Worm (Caenorhabditis elegans) whole organism, young adult: ENCODE measurements around the gene clec-84.

Experiments
- B0035.1 ChIP-seq: sonication (generic microtip); optimal IDR thresholded peaks from 2 replicates; lab custom pipeline; 2016; ENCODE audit warnings: missing genetic modification characterization, mild to moderate bottlenecking, missing compliant biosample characterization, missing genotype, missing genetic modification reagents
- B0261.1 ChIP-seq: sonication (generic microtip); optimal IDR thresholded peaks from 2 replicates; lab custom pipeline; 2016; ENCODE audit warnings: mild to moderate bottlenecking, missing genetic modification characterization, moderate library complexity, missing compliant biosample characterization
- C17E4.6 ChIP-seq: fragments of 200-800 bp; sonication (Bioruptor generic); IDR thresholded peaks from 2 replicates; pipeline ENCODE4 v1.3.6; 2022; ENCODE audit warnings: missing genetic modification reagents, missing genetic modification characterization, missing compliant biosample characterization
- D2030.7 ChIP-seq: fragments of 200-800 bp; sonication (Bioruptor generic); IDR thresholded peaks from 2 replicates; pipeline ENCODE4 v1.3.6; 2022; ENCODE audit warnings: missing genetic modification reagents, missing genetic modification characterization, missing compliant biosample characterization
- F10E7.11 ChIP-seq: sonication (generic microtip); optimal IDR thresholded peaks from 2 replicates; lab custom pipeline; 2017; ENCODE audit warnings: mild to moderate bottlenecking, missing genetic modification characterization, moderate library complexity, missing compliant biosample characterization
- F33H1.4 ChIP-seq: fragments of 200-800 bp; sonication (Bioruptor generic); IDR thresholded peaks from 2 replicates; pipeline ENCODE4 v1.3.6; 2022; ENCODE audit warnings: missing genetic modification reagents, missing genetic modification characterization, missing compliant biosample characterization
- F49E8.2 ChIP-seq: sonication (generic microtip); optimal IDR thresholded peaks from 3 replicates; lab custom pipeline; 2017; ENCODE audit warnings: missing genetic modification characterization, mild to moderate bottlenecking, missing compliant biosample characterization, antibody characterized with exemption, moderate library complexity; ENCODE audit not compliant: insufficient read depth
- F57C9.4 ChIP-seq: sonication (generic microtip); optimal IDR thresholded peaks from 2 replicates; lab custom pipeline; 2017; ENCODE audit warnings: mild to moderate bottlenecking, missing genetic modification characterization, missing compliant biosample characterization
- ZK185.1 ChIP-seq: sonication (generic microtip); optimal IDR thresholded peaks from 2 replicates; lab custom pipeline; 2016; ENCODE audit warnings: mild to moderate bottlenecking, missing genetic modification characterization, missing compliant biosample characterization; ENCODE audit not compliant: poor library complexity, severe bottlenecking
- akir-1 ChIP-seq: fragments of 200-800 bp; sonication (Bioruptor generic); optimal IDR thresholded peaks from 2 replicates; lab custom pipeline; 2018; ENCODE audit warnings: mild to moderate bottlenecking, missing genetic modification characterization, moderate library complexity, missing compliant biosample characterization
- attf-6 ChIP-seq: fragments of 200-800 bp; sonication (Bioruptor generic); IDR thresholded peaks from 2 replicates; pipeline ENCODE4 v1.3.6; 2022; ENCODE audit warnings: missing genetic modification reagents, missing genetic modification characterization, missing compliant biosample characterization
- cebp-1 ChIP-seq, 2 experiments: fragments of 200-800 bp in 1 of 2; sonication (Bioruptor generic) in 1 of 2; sonication (generic microtip) in 1 of 2; IDR thresholded peaks in 1 of 2; optimal IDR thresholded peaks in 1 of 2; 2 replicates each; pipeline versions ENCODE4 v1.3.6 to Lab custom; 2017 to 2022; ENCODE audit warnings: missing compliant biosample characterization in 2 of 2, missing genetic modification characterization in 2 of 2, mild to moderate bottlenecking in 1 of 2, missing genetic modification reagents in 1 of 2, moderate library complexity in 1 of 2
- ceh-100 ChIP-seq: fragments of 200-800 bp; sonication (Bioruptor generic); IDR thresholded peaks from 2 replicates; pipeline ENCODE4 v1.3.6; 2022; ENCODE audit warnings: missing genetic modification reagents, missing genetic modification characterization, missing compliant biosample characterization
- ceh-27 ChIP-seq: fragments of 200-800 bp; sonication (Bioruptor generic); optimal IDR thresholded peaks from 2 replicates; lab custom pipeline; 2018; ENCODE audit warnings: mild to moderate bottlenecking, missing genetic modification characterization, moderate library complexity, missing compliant biosample characterization
- chd-7 ChIP-seq: sonication (generic microtip); optimal IDR thresholded peaks from 2 replicates; lab custom pipeline; 2016; ENCODE audit warnings: mild to moderate bottlenecking, missing genetic modification characterization, moderate library complexity, missing compliant biosample characterization
- efl-1 ChIP-seq: fragments of 150-350 bp; optimal IDR thresholded peaks from 2 replicates; lab custom pipeline; 2014; ENCODE audit warnings: missing biosample characterization, missing genetic modification reagents, missing genetic modification characterization
- egl-44 ChIP-seq: fragments of 200-800 bp; sonication (Bioruptor generic); IDR thresholded peaks from 2 replicates; pipeline ENCODE4 v1.3.6; 2022; ENCODE audit warnings: missing genetic modification reagents, missing genetic modification characterization, missing compliant biosample characterization
- ets-4 ChIP-seq: fragments of 200-800 bp; sonication (Bioruptor generic); optimal IDR thresholded peaks from 2 replicates; lab custom pipeline; 2018; ENCODE audit warnings: mild to moderate bottlenecking, missing genetic modification characterization, missing compliant biosample characterization
- fkh-3 ChIP-seq: sonication (generic microtip); optimal IDR thresholded peaks from 2 replicates; lab custom pipeline; 2016; ENCODE audit warnings: mild to moderate bottlenecking, missing genetic modification characterization, missing compliant biosample characterization
- him-1 ChIP-seq: sonication (generic microtip); optimal IDR thresholded peaks from 2 replicates; lab custom pipeline; 2016; ENCODE audit warnings: missing genotype, missing genetic modification reagents, missing genetic modification characterization, missing compliant biosample characterization
- hlh-12 ChIP-seq: sonication (generic microtip); optimal IDR thresholded peaks from 2 replicates; lab custom pipeline; 2016; ENCODE audit warnings: missing genetic modification characterization, missing compliant biosample characterization
- hrde-1 ChIP-seq: sonication (generic microtip); optimal IDR thresholded peaks from 2 replicates; lab custom pipeline; 2016; ENCODE audit warnings: missing genetic modification characterization, mild to moderate bottlenecking, missing compliant biosample characterization, moderate library complexity, missing genotype, missing genetic modification reagents, borderline replicate concordance
- let-607 ChIP-seq, 2 experiments: fragments of 200-800 bp in 1 of 2; sonication (Bioruptor generic) in 1 of 2; sonication (generic microtip) in 1 of 2; optimal IDR thresholded peaks; 2 replicates each; lab custom pipeline; 2016 to 2018; ENCODE audit warnings: mild to moderate bottlenecking in 2 of 2, missing compliant biosample characterization in 2 of 2, missing genetic modification characterization in 2 of 2, moderate library complexity in 2 of 2, missing genotype in 1 of 2
- lin-35 ChIP-seq, 3 experiments: fragments of 150-350 bp in 2 of 3; sonication (generic microtip) in 1 of 3; optimal IDR thresholded peaks; 2 replicates each; lab custom pipeline; 2014 to 2018; ENCODE audit warnings: missing biosample characterization in 3 of 3, missing genetic modification characterization in 3 of 3, missing genetic modification reagents in 3 of 3
- lir-1 ChIP-seq: fragments of 200-800 bp; sonication (Bioruptor generic); conservative IDR thresholded peaks from 2 replicates; pipeline ENCODE4 v1.3.6; 2022; ENCODE audit warnings: missing genetic modification reagents, missing genetic modification characterization, missing compliant biosample characterization
- lsl-1 ChIP-seq: fragments of 200-800 bp; sonication (Bioruptor generic); optimal IDR thresholded peaks from 2 replicates; lab custom pipeline; 2018; ENCODE audit warnings: mild to moderate bottlenecking, missing genetic modification characterization, moderate library complexity, missing compliant biosample characterization
- lsy-27 ChIP-seq: sonication (generic microtip); optimal IDR thresholded peaks from 2 replicates; lab custom pipeline; 2017; ENCODE audit warnings: missing genetic modification characterization, mild to moderate bottlenecking, missing compliant biosample characterization, antibody characterized with exemption, missing genotype, borderline replicate concordance; ENCODE audit not compliant: insufficient read depth
- madf-3 ChIP-seq: fragments of 200-800 bp; sonication (Bioruptor generic); IDR thresholded peaks from 2 replicates; pipeline ENCODE4 v1.3.6; 2022; ENCODE audit warnings: missing genetic modification reagents, missing genetic modification characterization, missing compliant biosample characterization
- madf-6 ChIP-seq: fragments of 200-800 bp; sonication (Bioruptor generic); IDR thresholded peaks from 2 replicates; pipeline ENCODE4 v1.3.6; 2022; ENCODE audit warnings: missing genetic modification reagents, missing genetic modification characterization, missing compliant biosample characterization
- mxl-1 ChIP-seq: sonication (generic microtip); optimal IDR thresholded peaks from 2 replicates; lab custom pipeline; 2016; ENCODE audit warnings: missing genetic modification characterization, missing compliant biosample characterization
- nhr-179 ChIP-seq: sonication (generic microtip); optimal IDR thresholded peaks from 2 replicates; lab custom pipeline; 2016; ENCODE audit warnings: mild to moderate bottlenecking, missing genetic modification characterization, missing compliant biosample characterization
- nhr-80 ChIP-seq: sonication (generic microtip); optimal IDR thresholded peaks from 2 replicates; lab custom pipeline; 2016; ENCODE audit warnings: missing genetic modification characterization, missing compliant biosample characterization
- rcor-1 ChIP-seq: fragments of 200-800 bp; sonication (Bioruptor generic); IDR thresholded peaks from 2 replicates; pipeline ENCODE4 v1.3.6; 2022; ENCODE audit warnings: missing genetic modification reagents, missing genetic modification characterization, missing compliant biosample characterization
- rpc-1 ChIP-seq, 2 experiments: fragments of 150-350 bp in 1 of 2; sonication (generic microtip) in 1 of 2; optimal IDR thresholded peaks; 2 replicates each; lab custom pipeline; 2014 to 2018; ENCODE audit warnings: missing biosample characterization in 1 of 2, missing genetic modification characterization in 1 of 2, missing genetic modification reagents in 1 of 2, missing genotype in 1 of 2
- snpc-3.4 ChIP-seq: sonication (generic microtip); optimal IDR thresholded peaks from 2 replicates; lab custom pipeline; 2017; ENCODE audit warnings: missing genetic modification characterization, mild to moderate bottlenecking, missing compliant biosample characterization, antibody characterized with exemption, moderate library complexity, missing genotype, missing genetic modification reagents
- snpc-4 ChIP-seq, 5 experiments: fragments of 150-350 bp in 1 of 5; sonication (generic microtip) in 4 of 5; optimal IDR thresholded peaks; 2 replicates each; lab custom pipeline; 2014 to 2018; ENCODE audit warnings: missing genetic modification characterization in 5 of 5, missing biosample characterization in 3 of 5, antibody characterized with exemption in 2 of 5, mild to moderate bottlenecking in 2 of 5, missing compliant biosample characterization in 2 of 5, missing genotype in 2 of 5, moderate library complexity in 2 of 5, missing genetic modification reagents in 1 of 5
- sptf-2 ChIP-seq: fragments of 200-800 bp; sonication (Bioruptor generic); optimal IDR thresholded peaks from 2 replicates; lab custom pipeline; 2018; ENCODE audit warnings: mild to moderate bottlenecking, missing genetic modification characterization, missing compliant biosample characterization
- tbx-9 ChIP-seq: sonication (generic microtip); optimal IDR thresholded peaks from 2 replicates; lab custom pipeline; 2016; ENCODE audit warnings: borderline replicate concordance, missing genetic modification characterization, inconsistent platforms, missing compliant biosample characterization
- xnd-1 ChIP-seq: sonication (generic microtip); optimal IDR thresholded peaks from 2 replicates; lab custom pipeline; 2016; ENCODE audit warnings: missing genotype, missing genetic modification reagents, missing genetic modification characterization, missing compliant biosample characterization
- zim-3 ChIP-seq: sonication (generic microtip); optimal IDR thresholded peaks from 2 replicates; lab custom pipeline; 2017; ENCODE audit warnings: mild to moderate bottlenecking, missing genetic modification characterization, moderate library complexity, missing compliant biosample characterization
- ztf-28 ChIP-seq: fragments of 200-800 bp; sonication (Bioruptor generic); IDR thresholded peaks from 2 replicates; pipeline ENCODE4 v1.3.6; 2022; ENCODE audit warnings: missing genetic modification reagents, missing genetic modification characterization, missing compliant biosample characterization
- ztf-6 ChIP-seq: fragments of 200-800 bp; sonication (Bioruptor generic); IDR thresholded peaks from 2 replicates; pipeline ENCODE4 v1.3.6; 2022; ENCODE audit warnings: missing genetic modification reagents, missing genetic modification characterization, missing compliant biosample characterization

Gene clec-84

DNA sequence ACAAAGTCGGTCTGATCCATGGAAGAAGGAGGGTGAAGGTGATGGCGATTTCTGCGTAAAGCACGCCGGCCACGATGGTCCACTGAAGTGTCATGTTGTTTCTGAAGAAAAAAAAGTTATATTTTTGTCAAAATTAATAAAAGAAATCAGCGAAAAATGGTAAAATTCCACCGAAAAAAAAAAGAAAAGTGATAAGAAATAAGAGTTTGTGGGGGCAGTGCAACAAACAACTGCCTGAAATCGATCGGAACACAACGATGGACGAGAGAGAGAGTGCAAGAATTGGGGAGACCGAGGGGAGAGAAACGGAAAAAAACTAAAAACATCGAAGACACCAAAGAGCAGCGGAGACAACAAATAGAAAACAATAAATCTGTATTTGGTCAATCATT, 50.1 kb downstream of the clec-84 start, which contains the start of gene Y54G2A.18:
TSS of gene Y54G2A.18 (minus strand) at position 101 of the 392 bp plus-strand sequence.
- TF ChIP-seq nhr-80 (tag; lab: Kevin White, UChicago) (peak; percentile 22), madf-6 (GFP tag; lab: Robert Waterston, UW) (no peak)
- TF ChIP-seq, all 124 proteins: peak for 1

ce11 chrIV:2892787-2893485, 50.7 kb downstream of the clec-84 start:
- no peak for TF ChIP-seq lsy-27 (tag; lab: Kevin White, UChicago)
- 0 out of 2 replicates have a peak, but pooled peaks have one; percentile 33 for TF ChIP-seq ztf-28 (GFP tag; lab: Robert Waterston, UW)
- no peak for TF ChIP-seq snpc-3.4
- no peak for TF ChIP-seq cebp-1 (GFP tag; IDR thresholded peaks at IDR 0.05; lab: Robert Waterston, UW)
- peak; percentile 83 for TF ChIP-seq cebp-1 (tag; optimal IDR thresholded peaks at IDR 0.05; lab: Kevin White, UChicago)
- no peak for TF ChIP-seq fkh-3 (tag; lab: Kevin White, UChicago)
- TF ChIP-seq C17E4.6 (GFP tag; lab: Robert Waterston, UW), result no peak
- no peak for TF ChIP-seq snpc-4 (GFP tag; optimal IDR thresholded peaks at IDR 0.05; lab: Kevin White, UChicago)
- TF ChIP-seq snpc-4 (tag; optimal IDR thresholded peaks at IDR 0.05; lab: Kevin White, UChicago), result no peak
- TF ChIP-seq F33H1.4 (GFP tag; lab: Robert Waterston, UW), result peak; percentile 87
- peak; percentile 56 for TF ChIP-seq D2030.7 (GFP tag; lab: Robert Waterston, UW)
- TF ChIP-seq hlh-12 (tag; lab: Kevin White, UChicago), result no peak
- TF ChIP-seq lin-35 (GFP tag; optimal IDR thresholded peaks at IDR 0.05; lab: Kevin White, UChicago), result no peak
- no peak for TF ChIP-seq madf-3
- no peak for TF ChIP-seq rcor-1 (GFP tag; lab: Robert Waterston, UW)
- no peak for TF ChIP-seq akir-1 (GFP tag; lab: Kevin White, UChicago)
- no peak for TF ChIP-seq sptf-2 (GFP tag; lab: Kevin White, UChicago)
- TF ChIP-seq mxl-1 (tag; lab: Kevin White, UChicago), result no peak
- TF ChIP-seq lir-1 (GFP tag; lab: Robert Waterston, UW), result no peak
- TF ChIP-seq him-1 (tag; lab: Kevin White, UChicago), result no peak
- peak; percentile 28 for TF ChIP-seq F49E8.2
- TF ChIP-seq lsl-1, result peak; percentile 77
- no peak for TF ChIP-seq zim-3
- TF ChIP-seq let-607 (tag; optimal IDR thresholded peaks at IDR 0.05; lab: Kevin White, UChicago), result peak; percentile 83 to 84
- peak; percentile 3 for TF ChIP-seq efl-1 (GFP tag; lab: Kevin White, UChicago)
- no peak for TF ChIP-seq tbx-9 (tag; lab: Kevin White, UChicago)
- TF ChIP-seq nhr-179 (tag; lab: Kevin White, UChicago), result no peak
- TF ChIP-seq ztf-6 (GFP tag; lab: Robert Waterston, UW), result no peak
- TF ChIP-seq madf-6 (GFP tag; lab: Robert Waterston, UW), result peak; percentile 72
- no peak for TF ChIP-seq ceh-27
- no peak for TF ChIP-seq F10E7.11 (tag; lab: Kevin White, UChicago)
- TF ChIP-seq chd-7, result no peak
- no peak for TF ChIP-seq B0035.1
- no peak for TF ChIP-seq rpc-1 (optimal IDR thresholded peaks at IDR 0.05; lab: Kevin White, UChicago)
- no peak for TF ChIP-seq rpc-1 (tag; optimal IDR thresholded peaks at IDR 0.05; lab: Kevin White, UChicago)
- no peak for TF ChIP-seq ets-4 (GFP tag; lab: Kevin White, UChicago)
- no peak for TF ChIP-seq hrde-1
- TF ChIP-seq ceh-100 (GFP tag; lab: Robert Waterston, UW), result no peak
- no peak for TF ChIP-seq B0261.1 (tag; lab: Kevin White, UChicago)
- no peak for TF ChIP-seq ZK185.1 (tag; lab: Kevin White, UChicago)
- no peak for TF ChIP-seq F57C9.4 (tag; lab: Kevin White, UChicago)
- TF ChIP-seq attf-6 (GFP tag; lab: Robert Waterston, UW), result no peak
- peak; percentile 40 for TF ChIP-seq xnd-1 (tag; lab: Kevin White, UChicago)
- no peak for TF ChIP-seq egl-44
